Comparison of ENCODE assay signal across 1 fruit fly cellular context in genomic region chr2L:10210631-10211557, dm6.
A peak's percentile ranks its signal among the peaks of the same experiment; 100 is the strongest.
TF ChIP-seq lines count a peak whose summit lies in the region.

TSS of gene CG5727 (minus strand) at chr2L:10210681.
TSS of gene ath (plus strand) at chr2L:10211143.

TF ChIP-seq in whole organism, embryonic, 481 proteins besides CTCF, POLR2A, EP300 and RAD21 (continued from another document):
- TF ChIP-seq CG10543 (GFP tag; optimal IDR thresholded peaks at IDR 0.05; lab: Kevin White, UChicago) (no peak), CG1233 (GFP tag; optimal IDR thresholded peaks at IDR 0.05; lab: Kevin White, UChicago) (peak; percentile 35), Awh (GFP tag; IDR thresholded peaks at IDR 0.05; lab: Robert Waterston, UW) (peak; percentile 38; the same call in 1 of the 2 replicates), so (GFP tag; IDR thresholded peaks at IDR 0.05; lab: Robert Waterston, UW) (peak; percentile 37; the same call in 1 of the 3 replicates), CG4328 (GFP tag; optimal IDR thresholded peaks at IDR 0.05; lab: Kevin White, UChicago) (peak; percentile 11), toy (GFP tag; IDR thresholded peaks at IDR 0.05; lab: Robert Waterston, UW) (no peak), CG31224 (GFP tag; IDR thresholded peaks at IDR 0.05; lab: Robert Waterston, UW) (no peak), CG17361 (GFP tag; IDR thresholded peaks at IDR 0.05; lab: Robert Waterston, UW) (peak; percentile 61; the same call in 2 of the 3 replicates), kah (GFP tag; optimal IDR thresholded peaks at IDR 0.05; lab: Kevin White, UChicago) (peak; percentile 88), MESR4 (GFP tag; optimal IDR thresholded peaks at IDR 0.05; lab: Kevin White, UChicago) (peak; percentile 12), Sin3A (optimal IDR thresholded peaks at IDR 0.05; lab: Kevin White, UChicago) (no peak), Sox100B (GFP tag; optimal IDR thresholded peaks at IDR 0.05; lab: Kevin White, UChicago) (peak; percentile 34), row (GFP tag; IDR thresholded peaks at IDR 0.05; lab: Robert Waterston, UW) (peak; percentile 63), CG6689 (GFP tag; IDR thresholded peaks at IDR 0.05; lab: Robert Waterston, UW) (peak; percentile 38; the same call in 1 of the 2 replicates), cas (GFP tag; IDR thresholded peaks at IDR 0.05; lab: Robert Waterston, UW) (no peak), CG15073 (GFP tag; optimal IDR thresholded peaks at IDR 0.05; lab: Kevin White, UChicago) (no peak), CG13775 (GFP tag; optimal IDR thresholded peaks at IDR 0.05; lab: Kevin White, UChicago) (peak; percentile 18), CG15696 (tag; optimal IDR thresholded peaks at IDR 0.05; lab: Kevin White, UChicago) (peak; percentile 5), Max (GFP tag; optimal IDR thresholded peaks at IDR 0.05; lab: Kevin White, UChicago) (peak; percentile 50), Med (GFP tag; lab: Kevin White, UChicago) (peak; percentile 72), salm (tag; optimal IDR thresholded peaks at IDR 0.05; lab: Kevin White, UChicago) (no peak), CG17359 (tag; optimal IDR thresholded peaks at IDR 0.05; lab: Kevin White, UChicago) (peak; percentile 7), nmo (GFP tag; optimal IDR thresholded peaks at IDR 0.05; lab: Kevin White, UChicago) (peak; percentile 50), CG4617 (GFP tag; optimal IDR thresholded peaks at IDR 0.05; lab: Kevin White, UChicago; ENCODE audit: borderline replicate concordance) (peak; percentile 11), CG14014 (GFP tag; IDR thresholded peaks at IDR 0.05; lab: Robert Waterston, UW) (peak; percentile 49; the same call in 1 of the 2 replicates), org-1 (GFP tag; optimal IDR thresholded peaks at IDR 0.05; lab: Kevin White, UChicago) (no peak), CG12391 (tag; optimal IDR thresholded peaks at IDR 0.05; lab: Kevin White, UChicago) (peak; percentile 32), CG30403 (GFP tag; optimal IDR thresholded peaks at IDR 0.05; lab: Kevin White, UChicago) (peak; percentile 26), Fer3 (tag; optimal IDR thresholded peaks at IDR 0.05; lab: Kevin White, UChicago) (peak; percentile 25), CG12659 (GFP tag; optimal IDR thresholded peaks at IDR 0.05; lab: Kevin White, UChicago) (peak; percentile 28), sens (GFP tag; lab: Kevin White, UChicago) (peak; percentile 72), CG33557 (GFP tag; optimal IDR thresholded peaks at IDR 0.05; lab: Kevin White, UChicago) (peak; percentile 10), pzg (GFP tag; optimal IDR thresholded peaks at IDR 0.05; lab: Kevin White, UChicago) (peak; percentile 13), lola (GFP tag; optimal IDR thresholded peaks at IDR 0.05; lab: Kevin White, UChicago) (peak in 1 of 3 experiments; percentile 40), Fer1 (GFP tag; optimal IDR thresholded peaks at IDR 0.05; lab: Kevin White, UChicago) (peak; percentile 45), CG7357 (GFP tag; IDR thresholded peaks at IDR 0.05; lab: Robert Waterston, UW) (no peak), CG10267 (tag; optimal IDR thresholded peaks at IDR 0.05; lab: Kevin White, UChicago) (peak; percentile 6), CG14710 (tag; optimal IDR thresholded peaks at IDR 0.05; lab: Kevin White, UChicago) (peak; percentile 42), CG16863 (GFP tag; optimal IDR thresholded peaks at IDR 0.05; lab: Kevin White, UChicago) (no peak), CG13296 (GFP tag; optimal IDR thresholded peaks at IDR 0.05; lab: Kevin White, UChicago) (peak; percentile 51), CG32532 (GFP tag; IDR thresholded peaks at IDR 0.05; lab: Robert Waterston, UW) (peak; percentile 16; the same call in 1 of the 2 replicates), CG18262 (tag; optimal IDR thresholded peaks at IDR 0.05; lab: Kevin White, UChicago) (peak; percentile 20), phol (tag; optimal IDR thresholded peaks at IDR 0.05; lab: Kevin White, UChicago) (peak; percentile 28), CG17829 (tag; optimal IDR thresholded peaks at IDR 0.05; lab: Kevin White, UChicago) (peak; percentile 3), wek (GFP tag; optimal IDR thresholded peaks at IDR 0.05; lab: Kevin White, UChicago) (peak; percentile 38), CG30020 (tag; optimal IDR thresholded peaks at IDR 0.05; lab: Kevin White, UChicago) (peak; percentile 32), Meics (GFP tag; optimal IDR thresholded peaks at IDR 0.05; lab: Kevin White, UChicago) (peak; percentile 38), CG6765 (GFP tag; optimal IDR thresholded peaks at IDR 0.05; lab: Kevin White, UChicago) (no peak)
